Fruit fly (Drosophila melanogaster) S2 (cell line): Measurements from ENCODE around the gene Cph.

ENCODE experiments used
- CG8478 ChIP-seq: fragments of >200 bp; optimal IDR thresholded peaks from 2 replicates; lab custom pipeline; 2018
- CTCF ChIP-seq, 2 experiments: fragments of >200 bp; optimal IDR thresholded peaks; 2 replicates each; lab custom pipeline; 2018

dm6 chrX:7246070-7246469 lies 108.5 kb downstream of the Cph start:
- no peak for TF ChIP-seq CTCF (optimal IDR thresholded peaks at IDR 0.05; lab: Kevin White, UChicago)
- TF ChIP-seq CG8478 (lab: Kevin White, UChicago): no peak
